Worm (Caenorhabditis elegans) whole organism, L3 larva: ENCODE measurements around the gene K01G5.10.

Experiments
- R02D3.7 ChIP-seq: fragments of 150-350 bp; optimal IDR thresholded peaks from 2 replicates; lab custom pipeline; 2014; ENCODE audit warnings: missing biosample characterization, missing genetic modification characterization
- ZK546.5 ChIP-seq: sonication (generic microtip); optimal IDR thresholded peaks from 2 replicates; lab custom pipeline; 2017; ENCODE audit warnings: missing biosample characterization, missing genetic modification characterization
- aly-2 ChIP-seq: fragments of 150-350 bp; optimal IDR thresholded peaks from 2 replicates; lab custom pipeline; 2014; ENCODE audit warnings: missing biosample characterization, missing genetic modification characterization
- ceh-28 ChIP-seq: fragments of 150-350 bp; optimal IDR thresholded peaks from 2 replicates; lab custom pipeline; 2014; ENCODE audit warnings: missing biosample characterization, missing genetic modification reagents, missing genetic modification characterization
- ceh-82 ChIP-seq: fragments of 150-350 bp; optimal IDR thresholded peaks from 2 replicates; lab custom pipeline; 2014; ENCODE audit warnings: missing biosample characterization, missing genetic modification characterization
- ceh-9 ChIP-seq: sonication (generic microtip); optimal IDR thresholded peaks from 2 replicates; lab custom pipeline; 2018; ENCODE audit warnings: missing biosample characterization, missing genetic modification characterization
- daf-12 ChIP-seq: fragments of 150-350 bp; optimal IDR thresholded peaks from 2 replicates; lab custom pipeline; 2014; ENCODE audit warnings: missing biosample characterization, missing genetic modification reagents, missing genetic modification characterization
- egl-27 ChIP-seq: sonication (generic microtip); optimal IDR thresholded peaks from 4 replicates; lab custom pipeline; 2017; ENCODE audit warnings: missing biosample characterization, missing genetic modification reagents, missing genetic modification characterization
- egl-5 ChIP-seq: fragments of 150-350 bp; optimal IDR thresholded peaks from 2 replicates; lab custom pipeline; 2017; ENCODE audit warnings: missing biosample characterization, missing genetic modification reagents, missing genetic modification characterization, inconsistent platforms
- elt-1 ChIP-seq: fragments of 150-350 bp; optimal IDR thresholded peaks from 2 replicates; lab custom pipeline; 2014; ENCODE audit warnings: missing biosample characterization, missing genetic modification characterization
- elt-2 ChIP-seq: sonication (generic microtip); optimal IDR thresholded peaks from 2 replicates; lab custom pipeline; 2016; ENCODE audit warnings: missing genetic modification reagents, mild to moderate bottlenecking, missing genetic modification characterization, missing compliant biosample characterization
- fkh-10 ChIP-seq: sonication (generic microtip); optimal IDR thresholded peaks from 2 replicates; lab custom pipeline; 2017; ENCODE audit warnings: missing biosample characterization, missing genetic modification reagents, missing genetic modification characterization
- fos-1 ChIP-seq: fragments of 150-350 bp; optimal IDR thresholded peaks from 2 replicates; lab custom pipeline; 2014; ENCODE audit warnings: missing biosample characterization, missing genetic modification characterization
- hmg-11 ChIP-seq: sonication (generic microtip); optimal IDR thresholded peaks from 2 replicates; lab custom pipeline; 2016; ENCODE audit warnings: missing genetic modification characterization, missing compliant biosample characterization
- jun-1 ChIP-seq: fragments of 150-350 bp; optimal IDR thresholded peaks from 2 replicates; lab custom pipeline; 2014; ENCODE audit warnings: missing biosample characterization, missing genetic modification reagents, missing genetic modification characterization
- lin-15B ChIP-seq: fragments of 150-350 bp; optimal IDR thresholded peaks from 2 replicates; lab custom pipeline; 2014; ENCODE audit warnings: missing biosample characterization, missing genetic modification characterization
- lin-39 ChIP-seq: fragments of 150-350 bp; optimal IDR thresholded peaks from 2 replicates; lab custom pipeline; 2018; ENCODE audit warnings: missing biosample characterization, missing genetic modification reagents, missing genetic modification characterization
- mdl-1 ChIP-seq: fragments of 150-350 bp; optimal IDR thresholded peaks from 2 replicates; lab custom pipeline; 2014; ENCODE audit warnings: missing biosample characterization, missing genetic modification characterization
- mml-1 ChIP-seq: fragments of 150-350 bp; sonication (generic microtip); optimal IDR thresholded peaks from 3 replicates; lab custom pipeline; 2014; ENCODE audit warnings: missing biosample characterization, missing genetic modification characterization
- nfya-1 ChIP-seq: sonication (generic microtip); optimal IDR thresholded peaks from 2 replicates; lab custom pipeline; 2017; ENCODE audit warnings: missing genetic modification characterization, mild to moderate bottlenecking, missing compliant biosample characterization, antibody characterized with exemption, moderate library complexity; ENCODE audit not compliant: insufficient read depth
- nhr-11 ChIP-seq: fragments of 150-350 bp; optimal IDR thresholded peaks from 2 replicates; lab custom pipeline; 2014; ENCODE audit warnings: missing biosample characterization, missing genetic modification characterization
- nhr-237 ChIP-seq: fragments of 150-350 bp; optimal IDR thresholded peaks from 2 replicates; lab custom pipeline; 2014; ENCODE audit warnings: missing biosample characterization, missing genetic modification characterization
- nhr-25 ChIP-seq: sonication (generic microtip); optimal IDR thresholded peaks from 2 replicates; lab custom pipeline; 2017; ENCODE audit warnings: missing biosample characterization, missing genetic modification characterization
- nhr-76 ChIP-seq: fragments of 150-350 bp; sonication (generic microtip); optimal IDR thresholded peaks from 5 replicates; lab custom pipeline; 2014; ENCODE audit warnings: missing biosample characterization, missing genetic modification characterization
- pha-4 ChIP-seq: fragments of 150-350 bp; optimal IDR thresholded peaks from 2 replicates; lab custom pipeline; 2014; ENCODE audit warnings: missing biosample characterization, missing genetic modification reagents, missing genetic modification characterization
- sea-2 ChIP-seq: fragments of 150-350 bp; sonication (generic microtip); optimal IDR thresholded peaks from 4 replicates; lab custom pipeline; 2014; ENCODE audit warnings: missing biosample characterization, missing genetic modification reagents, missing genetic modification characterization
- skn-1 ChIP-seq: fragments of 150-350 bp; optimal IDR thresholded peaks from 2 replicates; lab custom pipeline; 2014; ENCODE audit warnings: missing biosample characterization, missing genetic modification characterization
- tbx-2 ChIP-seq: sonication (generic microtip); optimal IDR thresholded peaks from 2 replicates; lab custom pipeline; 2016; ENCODE audit warnings: mild to moderate bottlenecking, missing genetic modification characterization, missing compliant biosample characterization
- unc-62 ChIP-seq: fragments of 150-350 bp; sonication (generic microtip); optimal IDR thresholded peaks from 4 replicates; lab custom pipeline; 2014; ENCODE audit warnings: missing biosample characterization, missing genetic modification reagents, missing genetic modification characterization
- zag-1 ChIP-seq: fragments of 150-350 bp; optimal IDR thresholded peaks from 2 replicates; lab custom pipeline; 2014; ENCODE audit warnings: missing biosample characterization, missing genetic modification characterization
- ztf-11 ChIP-seq: fragments of 150-350 bp; optimal IDR thresholded peaks from 2 replicates; lab custom pipeline; 2014; ENCODE audit warnings: missing biosample characterization, missing genetic modification characterization
- ztf-4 ChIP-seq: fragments of 150-350 bp; optimal IDR thresholded peaks from 2 replicates; lab custom pipeline; 2014; ENCODE audit warnings: missing biosample characterization, missing genetic modification characterization

Gene K01G5.10

ce11 chrIII:10759050-10760023, 1.0 kb upstream of the K01G5.10 start, which contains the start of gene tasp-1 (continued):
- peak; percentile 100 for TF ChIP-seq unc-62
- TF ChIP-seq ceh-82 (tag; lab: Kevin White, UChicago): peak; percentile 99
- peak; percentile 100 for TF ChIP-seq fkh-10 (GFP tag; lab: Kevin White, UChicago)
- peak; percentile 96 for TF ChIP-seq sea-2
- TF ChIP-seq egl-5: peak; percentile 98
- TF ChIP-seq ceh-28: peak; percentile 99
- peak; percentile 100 for TF ChIP-seq lin-39 (tag; lab: Kevin White, UChicago)
- peak; percentile 100 for TF ChIP-seq lin-15B (tag; lab: Kevin White, UChicago)
- TF ChIP-seq egl-27 (tag; lab: Kevin White, UChicago): peak; percentile 97
- TF ChIP-seq pha-4 (tag; lab: Kevin White, UChicago): peak; percentile 100
- peak; percentile 100 for TF ChIP-seq hmg-11 (tag; lab: Kevin White, UChicago)
- peak; percentile 94 for TF ChIP-seq nhr-76 (tag; lab: Kevin White, UChicago)
- peak; percentile 100 for TF ChIP-seq nhr-25 (tag; lab: Kevin White, UChicago)
- peak; percentile 96 for TF ChIP-seq ztf-4 (tag; lab: Kevin White, UChicago)
- peak; percentile 99 for TF ChIP-seq elt-2 (tag; lab: Kevin White, UChicago)
- TF ChIP-seq elt-1 (tag; lab: Kevin White, UChicago): peak; percentile 94
- TF ChIP-seq ZK546.5 (tag; lab: Kevin White, UChicago): peak; percentile 73
- peak; percentile 98 for TF ChIP-seq R02D3.7 (tag; lab: Kevin White, UChicago)
- peak; percentile 97 for TF ChIP-seq tbx-2 (tag; lab: Kevin White, UChicago)
- TF ChIP-seq nhr-237 (tag; lab: Kevin White, UChicago): no peak
- TF ChIP-seq nfya-1 (tag; lab: Kevin White, UChicago): peak; percentile 99
- TF ChIP-seq daf-12: peak; percentile 83
- TF ChIP-seq zag-1 (tag; lab: Kevin White, UChicago): peak; percentile 90
- peak; percentile 99 for TF ChIP-seq mdl-1 (tag; lab: Kevin White, UChicago)

ce11 chrIII:10757540-10757939, 782 bp downstream of the K01G5.10 start, which contains the start of gene rnf-113:
Gene rnf-113, minus strand, starts transcription at chrIII:10757640.
- no peak for TF ChIP-seq mml-1 (tag; lab: Kevin White, UChicago)
- TF ChIP-seq fos-1: no peak
- no peak for TF ChIP-seq ztf-11 (tag; lab: Kevin White, UChicago)
- no peak for TF ChIP-seq ceh-9 (tag; lab: Kevin White, UChicago)
- TF ChIP-seq jun-1: no peak
- TF ChIP-seq, all 47 proteins: peak for 0

- no peak for TF ChIP-seq elt-2 (tag; lab: Kevin White, UChicago)
- TF ChIP-seq unc-62: no peak
- TF ChIP-seq hmg-11 (tag; lab: Kevin White, UChicago): no peak
Observed at ce11 chrIII:10755480-10756066, 2.7 kb downstream of the K01G5.10 start, which contains the start of gene hpl-2. Gene hpl-2, minus strand, starts transcription at chrIII:10755530.

- TF ChIP-seq daf-12 (no peak), skn-1 (tag; lab: Kevin White, UChicago) (no peak), ztf-11 (tag; lab: Kevin White, UChicago) (no peak), aly-2 (no peak), elt-1 (tag; lab: Kevin White, UChicago) (no peak), nhr-11 (tag; lab: Kevin White, UChicago) (no peak), ceh-28 (no peak), nfya-1 (tag; lab: Kevin White, UChicago) (no peak)
Observed at ce11 chrIII:10754379-10754778, 3.9 kb downstream of the K01G5.10 start.

ce11 chrIII:10750043-10750442, 8.3 kb downstream of the K01G5.10 start, which contains the start of gene enu-3.6:
Gene enu-3.6, plus strand, starts transcription at chrIII:10750434.
- TF ChIP-seq elt-2 (tag; lab: Kevin White, UChicago): peak; percentile 1
- TF ChIP-seq, all 47 proteins: peak for 1; not testable (repeated sequence) for 46
